Fruit fly (Drosophila melanogaster) whole organism, larva: ENCODE measurements around the gene CG34126.

Source experiments
- noc ChIP-seq: fragments of 200-800 bp; sonication (Bioruptor generic); optimal IDR thresholded peaks from 3 replicates; lab custom pipeline; 2019; ENCODE audit warnings: missing biosample characterization, mild to moderate bottlenecking, missing genetic modification characterization, moderate library complexity

Gene CG34126

DNA sequence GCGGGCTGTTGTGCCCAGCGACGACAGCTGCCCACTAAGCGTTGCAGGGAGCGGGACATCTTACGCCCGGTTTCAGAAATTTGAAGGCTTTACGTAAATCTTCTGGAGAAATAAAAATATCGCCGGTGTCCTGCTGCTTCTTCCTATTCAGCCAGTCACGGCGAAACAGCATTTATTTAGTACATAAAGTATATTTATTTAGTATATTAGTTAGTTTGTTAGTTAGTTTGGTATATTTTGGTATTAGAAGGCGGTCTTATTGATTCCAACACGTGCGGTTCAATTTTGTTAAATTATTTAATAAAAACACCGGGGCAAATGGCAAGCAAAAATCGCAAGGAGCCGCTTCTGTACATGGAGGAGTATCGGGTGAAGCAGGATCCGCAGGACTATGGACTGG, 12.6 kb upstream of the CG34126 start, which contains the start of the genes Scox and Polr1C:
Gene Scox, minus strand, starts transcription at position 169 of the 400 bp plus-strand sequence.
Gene Polr1C, plus strand, starts transcription at position 238 of the 400 bp plus-strand sequence.
- TF ChIP-seq noc: no peak

- TF ChIP-seq noc: no peak
Measured at dm6 chr2L:4971329-4971798, 10.1 kb upstream of the CG34126 start, which contains the start of gene CG14043. CG14043 (plus strand) TSS chr2L:4971702.

DNA sequence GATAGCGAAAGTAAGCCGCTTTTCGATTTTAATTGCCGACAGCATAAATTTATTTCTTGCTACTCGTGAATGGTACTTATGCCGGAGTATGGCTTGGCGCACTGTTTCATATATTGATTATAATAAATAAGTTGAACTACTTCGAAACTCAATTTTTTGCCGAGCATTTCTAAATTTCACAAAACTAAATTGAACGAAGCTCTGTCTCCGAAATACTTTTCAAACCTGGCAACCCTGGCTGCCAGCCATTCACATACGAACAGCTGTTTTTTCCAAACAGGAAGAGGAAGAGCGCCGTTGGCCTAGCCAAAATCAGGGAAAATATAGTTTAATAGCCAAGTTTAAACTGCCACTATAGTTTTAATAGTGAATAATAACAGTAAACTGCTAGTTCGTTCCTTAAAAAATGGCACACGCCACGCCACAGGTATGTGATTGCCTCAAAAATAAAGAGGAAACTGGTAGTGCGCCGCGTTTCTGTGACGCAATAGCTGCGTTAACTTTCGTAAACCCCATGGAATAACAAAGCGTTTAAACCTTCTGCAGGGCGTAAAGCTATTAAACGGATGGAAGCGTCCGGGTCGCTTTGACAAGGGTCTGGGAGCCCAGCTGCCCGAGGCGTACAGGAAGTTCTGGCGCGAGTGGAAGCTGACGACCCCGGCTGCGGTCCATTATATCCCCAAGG, 7.5 kb upstream of the CG34126 start, which contains the start of gene mRpL28:
Gene mRpL28, plus strand, starts transcription at position 246 of the 685 bp plus-strand sequence.
- no peak for TF ChIP-seq noc

- TF ChIP-seq noc: peak; percentile 87
Measured at dm6 chr2L:4976988-4977551, 4.3 kb upstream of the CG34126 start, which contains the start of the genes Gmd and CG3792. Gmd (minus strand) TSS chr2L:4977023. CG3792 (plus strand) TSS chr2L:4977312.

DNA sequence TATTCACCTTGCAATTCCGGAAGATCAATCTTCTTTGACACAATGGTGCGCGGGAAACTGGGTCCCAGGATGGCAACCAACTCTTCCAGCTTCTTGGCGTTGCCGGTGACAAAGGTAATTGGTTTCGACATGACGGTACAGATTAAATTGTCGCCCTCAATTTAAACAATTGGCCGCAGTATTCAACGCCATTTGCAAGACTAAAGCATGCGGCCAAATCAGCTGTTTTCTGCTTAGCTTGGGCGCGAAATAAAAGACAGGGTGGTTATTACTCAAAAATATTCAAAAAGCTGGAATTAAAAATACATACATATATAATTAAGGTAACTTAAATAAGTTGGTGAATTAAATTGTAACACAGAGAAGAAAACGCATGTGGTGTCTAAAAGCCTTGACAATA, 2.3 kb upstream of the CG34126 start, which contains the start of gene CG8891:
Gene CG8891, minus strand, starts transcription at position 242 of the 400 bp plus-strand sequence.
- TF ChIP-seq noc: no peak

dm6 chr2L:4982098-4982646, 758 bp downstream of the CG34126 start:
- TF ChIP-seq noc: no peak

DNA sequence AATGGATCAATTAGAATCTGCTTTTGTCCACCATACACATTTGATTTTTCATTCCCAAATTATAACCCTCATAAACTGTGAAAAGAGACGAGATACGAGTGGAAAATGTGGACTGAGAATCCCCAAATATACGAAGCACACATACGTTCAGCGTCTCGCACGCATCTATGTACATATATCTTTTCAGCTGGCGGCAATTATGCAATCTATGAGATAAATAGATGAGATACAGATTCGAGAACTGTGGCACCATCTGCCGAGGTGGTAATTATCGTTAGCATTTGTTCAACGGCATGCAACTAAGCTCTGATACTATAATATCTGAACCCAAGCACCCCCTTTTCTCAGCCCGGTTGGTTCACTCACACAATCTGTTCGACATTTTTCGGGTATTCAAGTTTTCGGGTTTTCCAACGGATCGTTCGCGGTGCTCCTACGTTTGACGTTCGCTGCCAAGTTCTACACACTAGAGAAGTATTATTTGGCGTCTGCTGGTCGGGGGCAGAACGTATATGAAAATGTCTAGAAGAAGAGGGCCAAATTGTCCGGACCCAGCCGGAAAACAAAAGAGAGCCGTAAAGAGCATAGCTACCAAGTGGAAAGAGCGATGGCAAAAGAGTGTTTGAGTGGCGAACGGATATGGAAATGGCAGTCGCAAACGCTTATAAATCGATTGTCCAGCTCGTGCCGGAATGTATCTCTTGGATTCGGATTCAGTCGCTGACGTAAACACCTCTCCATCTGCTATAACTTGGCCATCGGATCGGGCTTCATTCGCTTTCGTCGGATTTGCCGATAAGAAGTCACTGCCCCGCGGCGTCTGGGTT, 13.8 kb downstream of the CG34126 start:
- TF ChIP-seq noc: no peak

- TF ChIP-seq noc: no peak
Measured at dm6 chr2L:4995837-4996136, 14.4 kb downstream of the CG34126 start.

DNA sequence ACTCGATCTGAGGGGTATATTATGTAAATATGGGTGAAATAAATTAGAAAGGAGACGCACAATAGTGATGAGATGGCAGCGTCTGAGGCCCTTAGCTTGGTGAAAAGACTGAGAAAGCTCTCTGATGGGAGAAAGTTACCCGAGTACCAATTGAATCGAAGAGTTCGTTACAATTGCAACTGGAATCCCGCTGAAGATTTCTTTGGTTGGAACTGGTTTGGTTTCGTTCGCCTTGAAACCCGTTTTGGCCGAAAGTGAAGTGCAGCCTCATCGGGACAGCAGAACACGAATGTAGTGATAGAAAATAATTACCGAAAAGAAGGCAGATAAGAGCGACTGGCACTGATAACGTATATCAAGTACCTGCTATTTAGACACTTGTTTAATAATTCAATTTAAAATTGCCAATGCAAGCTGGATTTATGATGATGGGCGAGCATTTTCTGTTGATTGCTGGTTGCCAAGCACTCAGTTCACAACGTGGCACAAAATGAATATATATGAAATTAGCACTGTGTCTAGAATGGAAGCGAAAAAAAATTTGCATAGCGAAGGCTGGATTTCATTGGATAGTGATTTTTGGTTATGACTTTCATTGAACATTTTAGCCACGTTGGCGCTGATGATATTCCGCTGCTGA, 15.0 kb downstream of the CG34126 start:
- no peak for TF ChIP-seq noc

dm6 chr2L:4997401-4998259, 16.2 kb downstream of the CG34126 start:
- peak; percentile 96 for TF ChIP-seq noc

DNA sequence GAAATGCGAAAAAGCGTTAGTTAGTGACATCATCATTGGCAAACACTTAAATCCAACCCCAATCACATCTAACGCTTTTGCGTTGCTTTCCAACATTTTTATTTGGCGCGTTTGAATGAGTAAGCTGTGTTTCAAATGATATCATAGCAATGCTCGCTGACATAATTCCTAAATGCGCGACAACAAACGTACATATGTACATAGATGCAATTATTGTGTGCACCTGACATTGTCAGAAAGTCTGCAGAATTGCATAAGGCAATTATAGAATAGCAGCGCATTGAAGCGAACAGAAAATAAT, 16.8 kb downstream of the CG34126 start:
- TF ChIP-seq noc: no peak

dm6 chr2L:4998571-4999191, 17.3 kb downstream of the CG34126 start:
- TF ChIP-seq noc: no peak

DNA sequence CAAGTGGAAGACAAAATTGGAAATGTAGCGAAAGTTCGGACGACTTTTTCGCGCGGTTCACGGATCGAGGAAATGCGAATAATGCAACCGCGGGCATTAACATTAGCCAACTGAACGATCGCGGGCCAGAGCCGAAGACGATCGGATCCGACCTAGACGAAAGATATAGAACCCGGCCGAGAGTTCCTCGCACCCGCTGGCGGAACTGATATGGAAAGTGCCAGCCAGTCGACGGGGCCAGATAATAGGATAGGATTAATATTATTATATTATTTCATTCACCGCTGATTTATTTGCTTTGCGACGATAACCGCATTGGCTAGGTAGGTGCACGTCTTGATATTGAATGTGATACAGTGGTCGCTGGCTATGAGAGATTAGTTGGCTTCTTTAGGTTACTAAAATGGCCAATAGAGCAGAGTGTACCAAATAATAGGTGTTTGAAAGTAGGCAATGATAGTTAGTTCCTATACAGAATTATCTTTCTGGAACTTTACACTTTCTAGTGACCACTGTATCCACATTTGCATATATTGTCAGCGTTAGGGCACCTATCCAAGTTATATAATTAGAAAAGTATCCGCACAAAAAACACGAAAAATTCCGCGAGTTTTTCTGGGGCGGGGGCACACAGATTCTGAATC, 18.1 kb downstream of the CG34126 start:
- TF ChIP-seq noc: peak; percentile 75

DNA sequence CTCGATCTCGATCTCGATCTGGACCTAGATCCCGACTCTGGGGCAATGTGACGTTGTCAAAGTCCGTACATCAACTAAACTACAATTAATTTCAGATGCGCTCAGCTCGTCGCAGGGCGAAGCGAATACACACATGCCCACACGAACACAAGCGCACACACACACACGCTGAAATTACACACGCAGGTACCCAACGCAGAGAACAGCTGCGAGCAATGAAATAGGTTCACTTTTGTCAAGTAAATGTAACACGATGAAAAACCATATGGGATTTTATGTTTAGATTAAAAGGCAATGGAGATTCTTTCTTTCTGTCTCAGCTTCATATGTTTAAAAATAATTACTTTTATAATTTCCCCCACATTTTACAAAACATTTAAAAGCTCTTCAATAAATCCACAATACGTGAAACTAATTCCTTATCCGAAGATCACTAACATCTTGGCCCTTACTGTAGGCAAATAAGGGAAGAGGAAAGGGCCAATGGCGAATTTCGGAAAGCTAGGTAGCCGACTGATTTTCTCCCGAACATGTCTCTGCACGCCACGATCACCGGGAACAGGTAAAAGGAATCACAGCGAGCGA, 19.0 kb downstream of the CG34126 start:
- peak; percentile 87 for TF ChIP-seq noc
